Fruit fly (Drosophila melanogaster) whole organism, embryonic: ENCODE data around the gene CG13675.
A peak's percentile ranks its signal among the peaks of the same experiment; 100 is the strongest.

Experiments used
- CG1024 ChIP-seq: fragments of 200-800 bp; sonication (Bioruptor generic); IDR thresholded peaks from 2 replicates; pipeline ENCODE4 v1.3.6; 2022; ENCODE audit warnings: missing biosample characterization, missing genetic modification characterization
- CG10321 ChIP-seq: fragments of 200-800 bp; sonication (Bioruptor generic); IDR thresholded peaks from 2 replicates; pipeline ENCODE4 v1.3.6; 2022; ENCODE audit warnings: missing biosample characterization, missing genetic modification characterization
- CG10979 ChIP-seq: fragments of 200-800 bp; sonication (Bioruptor generic); optimal IDR thresholded peaks from 2 replicates; lab custom pipeline; 2018; ENCODE audit warnings: missing biosample characterization, mild to moderate bottlenecking, missing genetic modification characterization, moderate library complexity
- CG11247 ChIP-seq: fragments of 200-800 bp; sonication (Bioruptor generic); IDR thresholded peaks from 2 replicates; pipeline ENCODE4 v1.3.6; 2022; ENCODE audit warnings: missing biosample characterization, missing genetic modification characterization
- CG12659 ChIP-seq: fragments of 200-800 bp; sonication (Bioruptor generic); optimal IDR thresholded peaks from 3 replicates; lab custom pipeline; 2017; ENCODE audit warnings: mild to moderate bottlenecking, missing biosample characterization, missing genetic modification reagents, missing genetic modification characterization
- CG12769 ChIP-seq: fragments of 200-800 bp; sonication (Bioruptor generic); optimal IDR thresholded peaks from 2 replicates; lab custom pipeline; 2019; ENCODE audit warnings: missing biosample characterization, mild to moderate bottlenecking, missing genetic modification characterization, moderate library complexity
- CG13296 ChIP-seq: fragments of 200-800 bp; sonication (Bioruptor generic); optimal IDR thresholded peaks from 3 replicates; lab custom pipeline; 2018; ENCODE audit warnings: missing biosample characterization, mild to moderate bottlenecking, missing genetic modification characterization
- CG13424 ChIP-seq: fragments of 200-800 bp; sonication (Bioruptor generic); optimal IDR thresholded peaks from 2 replicates; lab custom pipeline; 2019; ENCODE audit warnings: missing biosample characterization, mild to moderate bottlenecking, missing genetic modification characterization, moderate library complexity
- CG14710 ChIP-seq: fragments of 200-800 bp; sonication (Bioruptor generic); optimal IDR thresholded peaks from 3 replicates; lab custom pipeline; 2019; ENCODE audit warnings: missing biosample characterization, mild to moderate bottlenecking, missing genetic modification characterization, moderate library complexity
- CG33557 ChIP-seq: fragments of 200-800 bp; sonication (Bioruptor generic); optimal IDR thresholded peaks from 2 replicates; lab custom pipeline; 2019; ENCODE audit warnings: missing biosample characterization, mild to moderate bottlenecking, missing genetic modification characterization, moderate library complexity
- CG3407 ChIP-seq: fragments of 200-800 bp; sonication (Bioruptor generic); optimal IDR thresholded peaks from 2 replicates; lab custom pipeline; 2018; ENCODE audit warnings: missing biosample characterization, mild to moderate bottlenecking, missing genetic modification characterization
- CG3995 ChIP-seq: fragments of 200-800 bp; sonication (Bioruptor generic); optimal IDR thresholded peaks from 3 replicates; lab custom pipeline; 2016; ENCODE audit warnings: missing biosample characterization, missing genetic modification characterization
- CG5245 ChIP-seq: fragments of 200-800 bp; sonication (Bioruptor generic); optimal IDR thresholded peaks from 3 replicates; lab custom pipeline; 2016; ENCODE audit warnings: missing biosample characterization, missing genetic modification characterization
- CG7271 ChIP-seq: fragments of 200-800 bp; sonication (Bioruptor generic); optimal IDR thresholded peaks from 2 replicates; lab custom pipeline; 2018; ENCODE audit warnings: missing biosample characterization, mild to moderate bottlenecking, missing genetic modification characterization, moderate library complexity
- CG8765 ChIP-seq: fragments of 200-800 bp; sonication (Bioruptor generic); IDR thresholded peaks from 2 replicates; pipeline ENCODE4 v1.3.6; 2022; ENCODE audit warnings: missing biosample characterization, missing genetic modification characterization
- CG9437 ChIP-seq: fragments of 200-800 bp; sonication (Bioruptor generic); optimal IDR thresholded peaks from 2 replicates; lab custom pipeline; 2018; ENCODE audit warnings: missing biosample characterization, mild to moderate bottlenecking, missing genetic modification characterization
- Fer3 ChIP-seq: fragments of 200-800 bp; sonication (Bioruptor generic); optimal IDR thresholded peaks from 2 replicates; lab custom pipeline; 2018; ENCODE audit warnings: missing biosample characterization, mild to moderate bottlenecking, missing genetic modification characterization, moderate library complexity
- Lhr ChIP-seq: fragments of 200-800 bp; sonication (Bioruptor generic); optimal IDR thresholded peaks from 3 replicates; lab custom pipeline; 2017; ENCODE audit warnings: mild to moderate bottlenecking, missing biosample characterization, missing genetic modification reagents, missing genetic modification characterization
- Lim3 ChIP-seq: fragments of 200-800 bp; sonication (Bioruptor generic); IDR thresholded peaks from 2 replicates; pipeline ENCODE4 v1.3.6; 2022; ENCODE audit warnings: missing biosample characterization, missing genetic modification characterization
- MESR4 ChIP-seq: fragments of 200-800 bp; sonication (Bioruptor generic); optimal IDR thresholded peaks from 2 replicates; lab custom pipeline; 2018; ENCODE audit warnings: missing biosample characterization, mild to moderate bottlenecking, missing genetic modification characterization, moderate library complexity
- Myb ChIP-seq: fragments of 200-800 bp; sonication (Bioruptor generic); optimal IDR thresholded peaks from 2 replicates; lab custom pipeline; 2016; ENCODE audit warnings: missing biosample characterization, missing genetic modification characterization
- Nf-YC ChIP-seq: fragments of 200-800 bp; optimal IDR thresholded peaks from 3 replicates; lab custom pipeline; 2019; ENCODE audit warnings: missing biosample characterization, mild to moderate bottlenecking, missing genetic modification characterization, moderate library complexity
- Rfx ChIP-seq: fragments of 200-800 bp; sonication (Bioruptor generic); IDR thresholded peaks from 2 replicates; pipeline ENCODE4 v1.3.6; 2022; ENCODE audit warnings: missing biosample characterization, missing genetic modification characterization
- Sox100B ChIP-seq: fragments of 200-800 bp; sonication (Bioruptor generic); optimal IDR thresholded peaks from 3 replicates; lab custom pipeline; 2018; ENCODE audit warnings: missing biosample characterization, mild to moderate bottlenecking, missing genetic modification characterization
- Stat92E ChIP-seq, 3 experiments: fragments of >200 bp in 2 of 3; fragments of 200-800 bp in 1 of 3; sonication (Bioruptor generic) in 1 of 3; optimal IDR thresholded peaks; 2 replicates each; lab custom pipeline; 2017 to 2019; ENCODE audit warnings: missing biosample characterization in 3 of 3, missing genetic modification characterization in 3 of 3, mild to moderate bottlenecking in 1 of 3, moderate library complexity in 1 of 3
- Taf1 ChIP-seq: fragments of 200-800 bp; sonication (Bioruptor generic); IDR thresholded peaks from 2 replicates; pipeline ENCODE4 v1.3.6; 2022; ENCODE audit warnings: missing biosample characterization, missing genetic modification characterization
- ab ChIP-seq: fragments of 200-800 bp; sonication (Bioruptor generic); optimal IDR thresholded peaks from 2 replicates; lab custom pipeline; 2016; ENCODE audit warnings: missing biosample characterization, missing genetic modification characterization
- amos ChIP-seq: fragments of 200-800 bp; sonication (Bioruptor generic); IDR thresholded peaks from 2 replicates; pipeline ENCODE4 v1.3.6; 2022; ENCODE audit warnings: missing biosample characterization, missing genetic modification characterization; ENCODE audit not compliant: partially characterized antibody
- aop ChIP-seq: fragments of 200-800 bp; sonication (Bioruptor generic); IDR thresholded peaks from 2 replicates; pipeline ENCODE4 v1.3.6; 2022; ENCODE audit warnings: missing biosample characterization, missing genetic modification characterization
- bsh ChIP-seq, 2 experiments: fragments of 200-800 bp; sonication (Bioruptor generic); optimal IDR thresholded peaks; 2 replicates each; lab custom pipeline; 2017 to 2018; ENCODE audit warnings: mild to moderate bottlenecking in 2 of 2, missing biosample characterization in 2 of 2, missing genetic modification characterization in 2 of 2, moderate library complexity in 1 of 2
- ci ChIP-seq: fragments of 200-800 bp; sonication (Bioruptor generic); IDR thresholded peaks from 3 replicates; pipeline ENCODE4 v1.3.6; 2022; ENCODE audit warnings: missing biosample characterization, missing genetic modification characterization
- da ChIP-seq: fragments of 200-800 bp; sonication (Bioruptor generic); optimal IDR thresholded peaks from 2 replicates; lab custom pipeline; 2016; ENCODE audit warnings: missing biosample characterization, missing genetic modification characterization
- dmrt99B ChIP-seq: fragments of 200-800 bp; sonication (Bioruptor generic); optimal IDR thresholded peaks from 2 replicates; lab custom pipeline; 2018; ENCODE audit warnings: missing biosample characterization, mild to moderate bottlenecking, missing genetic modification characterization, moderate library complexity
- gcm ChIP-seq: fragments of 200-800 bp; sonication (Bioruptor generic); optimal IDR thresholded peaks from 2 replicates; lab custom pipeline; 2019; ENCODE audit warnings: missing biosample characterization, mild to moderate bottlenecking, missing genetic modification characterization, moderate library complexity
- ham ChIP-seq: fragments of 200-800 bp; sonication (Bioruptor generic); IDR thresholded peaks from 2 replicates; pipeline ENCODE4 v1.3.6; 2022; ENCODE audit warnings: missing biosample characterization, missing genetic modification characterization
- kni ChIP-seq: fragments of 200-800 bp; sonication (Bioruptor generic); optimal IDR thresholded peaks from 3 replicates; lab custom pipeline; 2017; ENCODE audit warnings: mild to moderate bottlenecking, missing biosample characterization, missing genetic modification reagents, missing genetic modification characterization
- lola ChIP-seq, 3 experiments: fragments of >200 bp in 2 of 3; fragments of 200-800 bp in 1 of 3; sonication (Bioruptor generic) in 1 of 3; optimal IDR thresholded peaks; 2 replicates each; lab custom pipeline; 2017 to 2019; ENCODE audit warnings: missing biosample characterization in 3 of 3, missing genetic modification characterization in 3 of 3, mild to moderate bottlenecking in 1 of 3, moderate library complexity in 1 of 3
- nerfin-2 ChIP-seq: fragments of 200-800 bp; sonication (Bioruptor generic); IDR thresholded peaks from 2 replicates; pipeline ENCODE4 v1.3.6; 2022; ENCODE audit warnings: missing biosample characterization, missing genetic modification characterization; ENCODE audit not compliant: partially characterized antibody
- nom ChIP-seq: fragments of 200-800 bp; sonication (Bioruptor generic); optimal IDR thresholded peaks from 2 replicates; lab custom pipeline; 2017; ENCODE audit warnings: missing biosample characterization, missing genetic modification characterization, mild to moderate bottlenecking, moderate library complexity, missing genetic modification reagents
- p53 ChIP-seq: fragments of 200-800 bp; sonication (Bioruptor generic); optimal IDR thresholded peaks from 2 replicates; lab custom pipeline; 2016; ENCODE audit warnings: missing biosample characterization, missing genetic modification characterization
- peb ChIP-seq: fragments of 200-800 bp; sonication (Bioruptor generic); IDR thresholded peaks from 2 replicates; pipeline ENCODE4 v1.3.6; 2022; ENCODE audit warnings: missing biosample characterization, missing genetic modification characterization
- phol ChIP-seq: fragments of 200-800 bp; sonication (Bioruptor generic); optimal IDR thresholded peaks from 3 replicates; lab custom pipeline; 2018; ENCODE audit warnings: missing biosample characterization, mild to moderate bottlenecking, missing genetic modification characterization, moderate library complexity
- pzg ChIP-seq: fragments of 200-800 bp; sonication (Bioruptor generic); optimal IDR thresholded peaks from 3 replicates; lab custom pipeline; 2018; ENCODE audit warnings: missing biosample characterization, mild to moderate bottlenecking, missing genetic modification characterization, moderate library complexity
- schlank ChIP-seq: fragments of 200-800 bp; sonication (Bioruptor generic); optimal IDR thresholded peaks from 2 replicates; lab custom pipeline; 2018; ENCODE audit warnings: missing biosample characterization, mild to moderate bottlenecking, missing genetic modification characterization
- slp2 ChIP-seq: fragments of 200-800 bp; sonication (Bioruptor generic); optimal IDR thresholded peaks from 2 replicates; lab custom pipeline; 2016; ENCODE audit warnings: missing biosample characterization, missing genetic modification characterization
- so ChIP-seq: fragments of 200-800 bp; sonication (Bioruptor generic); IDR thresholded peaks from 3 replicates; pipeline ENCODE4 v1.3.6; 2022; ENCODE audit warnings: missing biosample characterization, missing genetic modification characterization
- sob ChIP-seq: fragments of 200-800 bp; sonication (Bioruptor generic); IDR thresholded peaks from 2 replicates; pipeline ENCODE4 v1.3.6; 2022; ENCODE audit warnings: missing biosample characterization, missing genetic modification characterization
- toy ChIP-seq: fragments of 200-800 bp; sonication (Bioruptor generic); IDR thresholded peaks from 2 replicates; pipeline ENCODE4 v1.3.6; 2022; ENCODE audit warnings: missing biosample characterization, missing genetic modification characterization
- zfh2 ChIP-seq: fragments of 200-800 bp; sonication (Bioruptor generic); optimal IDR thresholded peaks from 2 replicates; lab custom pipeline; 2016; ENCODE audit warnings: missing biosample characterization, missing genetic modification characterization

Gene CG13675

DNA sequence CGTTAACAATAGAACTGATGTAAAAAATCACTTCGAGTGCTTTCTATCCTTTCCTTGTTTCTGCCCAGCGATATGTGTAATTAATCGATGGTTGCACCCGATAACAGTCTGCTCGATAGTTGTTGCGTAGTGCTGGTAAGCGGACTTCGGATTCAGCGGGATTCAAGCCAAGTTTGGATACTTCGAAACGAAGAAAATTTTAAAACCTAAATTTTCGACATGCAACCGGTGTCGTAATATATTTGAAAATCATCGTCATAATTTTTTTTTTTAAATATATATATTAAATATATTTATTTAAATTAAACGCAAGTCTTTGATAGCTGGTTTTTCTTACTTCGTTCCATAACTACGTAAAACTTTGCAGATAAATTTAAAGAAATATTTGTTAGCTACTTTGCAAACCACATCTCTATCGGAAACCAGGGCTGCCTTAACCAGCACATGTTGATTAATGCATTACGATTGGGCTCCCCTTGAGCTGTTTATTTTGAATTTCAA is 32.5 kb upstream of the CG13675 start, which contains the start of the genes UbcE2M and Dhps (continued):
- TF ChIP-seq aop (GFP tag; lab: Robert Waterston, UW): no peak
- TF ChIP-seq lola (GFP tag; optimal IDR thresholded peaks at IDR 0.05; lab: Kevin White, UChicago): peak in 1 of 3 experiments; percentile 78
- no peak for TF ChIP-seq CG12769 (tag; lab: Kevin White, UChicago)
- peak; percentile 85 for TF ChIP-seq CG14710
- no peak for TF ChIP-seq Lim3 (GFP tag; lab: Robert Waterston, UW)
- TF ChIP-seq MESR4 (GFP tag; lab: Kevin White, UChicago): no peak
- peak; percentile 87 for TF ChIP-seq CG12659 (GFP tag; lab: Kevin White, UChicago)
- TF ChIP-seq bsh (GFP tag; optimal IDR thresholded peaks at IDR 0.05; lab: Kevin White, UChicago): peak in 1 of 2 experiments; percentile 62
- TF ChIP-seq CG3995 (GFP tag; lab: Kevin White, UChicago): peak; percentile 51
- TF ChIP-seq so (GFP tag; lab: Robert Waterston, UW): no peak; the same call in 2 of the 3 replicates
- TF ChIP-seq Myb: peak; percentile 66
- no peak for TF ChIP-seq CG10321 (GFP tag; lab: Robert Waterston, UW)
- peak; percentile 72 for TF ChIP-seq CG13296 (GFP tag; lab: Kevin White, UChicago)
- no peak for TF ChIP-seq Sox100B (GFP tag; lab: Kevin White, UChicago)
- peak; percentile 84 for TF ChIP-seq CG13424 (tag; lab: Kevin White, UChicago)
- no peak for TF ChIP-seq kni (GFP tag; lab: Kevin White, UChicago)
- no peak for TF ChIP-seq CG1024 (GFP tag; lab: Robert Waterston, UW)
- peak; percentile 20 for TF ChIP-seq Lhr (GFP tag; lab: Kevin White, UChicago)
- peak; percentile 73 for TF ChIP-seq sob
- TF ChIP-seq CG10979 (tag; lab: Kevin White, UChicago): peak; percentile 60
- TF ChIP-seq amos (GFP tag; lab: Robert Waterston, UW): peak; percentile 84
- TF ChIP-seq pzg: peak; percentile 55
- peak; percentile 66 for TF ChIP-seq CG33557 (GFP tag; lab: Kevin White, UChicago)
- TF ChIP-seq gcm (GFP tag; lab: Kevin White, UChicago): no peak
- TF ChIP-seq Nf-YC (tag; lab: Kevin White, UChicago): no peak
- TF ChIP-seq p53 (GFP tag; lab: Kevin White, UChicago): no peak
- peak; percentile 27 for TF ChIP-seq nom
- no peak for TF ChIP-seq Taf1
- peak; percentile 50; the same call in 1 of the 2 replicates for TF ChIP-seq CG11247
- peak; percentile 87 for TF ChIP-seq Rfx (GFP tag; lab: Robert Waterston, UW)
- no peak for TF ChIP-seq toy
- peak; percentile 88 for TF ChIP-seq CG9437 (GFP tag; lab: Kevin White, UChicago)
- TF ChIP-seq ab (GFP tag; lab: Kevin White, UChicago): no peak
- no peak for TF ChIP-seq ham (GFP tag; lab: Robert Waterston, UW)
- TF ChIP-seq ci (GFP tag; lab: Robert Waterston, UW): no peak
- TF ChIP-seq schlank (tag; lab: Kevin White, UChicago): peak; percentile 6
- no peak for TF ChIP-seq Stat92E (GFP tag; optimal IDR thresholded peaks at IDR 0.05; lab: Kevin White, UChicago)
- no peak for TF ChIP-seq CG5245
- peak; percentile 80 for TF ChIP-seq zfh2 (GFP tag; lab: Kevin White, UChicago)
- TF ChIP-seq CG8765 (GFP tag; lab: Robert Waterston, UW): peak; percentile 52
- TF ChIP-seq slp2: no peak
- TF ChIP-seq nerfin-2 (GFP tag; lab: Robert Waterston, UW): peak; percentile 53
- TF ChIP-seq CG3407 (GFP tag; lab: Kevin White, UChicago): no peak
- no peak for TF ChIP-seq da (GFP tag; lab: Kevin White, UChicago)
- peak; percentile 86 for TF ChIP-seq phol (tag; lab: Kevin White, UChicago)
- TF ChIP-seq Fer3 (tag; lab: Kevin White, UChicago): peak; percentile 76
- no peak for TF ChIP-seq dmrt99B (tag; lab: Kevin White, UChicago)
- TF ChIP-seq CG7271: peak; percentile 39
- peak; percentile 43; the same call in 1 of the 2 replicates for TF ChIP-seq peb (GFP tag; lab: Robert Waterston, UW)
